Fruit fly (Drosophila melanogaster) whole organism, embryonic: Measurements from ENCODE around the gene CG13248.

Source experiments
- CG10959 ChIP-seq: fragments of 200-800 bp; sonication (Bioruptor generic); IDR thresholded peaks from 2 replicates; pipeline ENCODE4 v1.3.6; 2022; ENCODE audit warnings: missing biosample characterization, missing genetic modification characterization
- CG11398 ChIP-seq: fragments of 200-800 bp; sonication (Bioruptor generic); optimal IDR thresholded peaks from 2 replicates; lab custom pipeline; 2016; ENCODE audit warnings: missing biosample characterization, missing genetic modification characterization
- CG12769 ChIP-seq: fragments of 200-800 bp; sonication (Bioruptor generic); optimal IDR thresholded peaks from 2 replicates; lab custom pipeline; 2019; ENCODE audit warnings: missing biosample characterization, mild to moderate bottlenecking, missing genetic modification characterization, moderate library complexity
- CG13424 ChIP-seq: fragments of 200-800 bp; sonication (Bioruptor generic); optimal IDR thresholded peaks from 2 replicates; lab custom pipeline; 2019; ENCODE audit warnings: missing biosample characterization, mild to moderate bottlenecking, missing genetic modification characterization, moderate library complexity
- CG13624 ChIP-seq: fragments of 200-800 bp; sonication (Bioruptor generic); optimal IDR thresholded peaks from 2 replicates; lab custom pipeline; 2016; ENCODE audit warnings: missing biosample characterization, missing genetic modification characterization
- CG15479 ChIP-seq: fragments of 200-800 bp; sonication (Bioruptor generic); optimal IDR thresholded peaks from 3 replicates; lab custom pipeline; 2019; ENCODE audit warnings: missing biosample characterization, mild to moderate bottlenecking, missing genetic modification characterization, moderate library complexity
- CG18476 ChIP-seq: fragments of 200-800 bp; sonication (Bioruptor generic); optimal IDR thresholded peaks from 2 replicates; lab custom pipeline; 2016; ENCODE audit warnings: missing biosample characterization, mild to moderate bottlenecking, missing genetic modification characterization
- CG2202 ChIP-seq: fragments of 200-800 bp; sonication (Bioruptor generic); optimal IDR thresholded peaks from 2 replicates; lab custom pipeline; 2018; ENCODE audit warnings: missing biosample characterization, mild to moderate bottlenecking, missing genetic modification characterization
- CG31365 ChIP-seq: fragments of 200-800 bp; sonication (Bioruptor generic); optimal IDR thresholded peaks from 2 replicates; lab custom pipeline; 2018; ENCODE audit warnings: missing biosample characterization, mild to moderate bottlenecking, missing genetic modification characterization
- CG32767 ChIP-seq: fragments of 200-800 bp; sonication (Bioruptor generic); IDR thresholded peaks from 2 replicates; pipeline ENCODE4 v1.3.6; 2022; ENCODE audit warnings: missing biosample characterization, missing genetic modification characterization
- CG34376 ChIP-seq: fragments of 200-800 bp; sonication (Bioruptor generic); optimal IDR thresholded peaks from 2 replicates; lab custom pipeline; 2018; ENCODE audit warnings: missing biosample characterization, mild to moderate bottlenecking, missing genetic modification characterization
- CG4820 ChIP-seq: fragments of 200-800 bp; sonication (Bioruptor generic); optimal IDR thresholded peaks from 3 replicates; lab custom pipeline; 2016; ENCODE audit warnings: missing biosample characterization, missing genetic modification characterization
- CG6175 ChIP-seq: fragments of 200-800 bp; sonication (Bioruptor generic); IDR thresholded peaks from 3 replicates; pipeline ENCODE4 v1.3.6; 2022; ENCODE audit warnings: missing biosample characterization, missing genetic modification characterization
- CG6654 ChIP-seq: fragments of 200-800 bp; sonication (Bioruptor generic); optimal IDR thresholded peaks from 2 replicates; lab custom pipeline; 2017; ENCODE audit warnings: missing biosample characterization, mild to moderate bottlenecking, missing genetic modification characterization
- CG6854 ChIP-seq: fragments of 200-800 bp; sonication (Bioruptor generic); optimal IDR thresholded peaks from 3 replicates; lab custom pipeline; 2017; ENCODE audit warnings: missing biosample characterization, mild to moderate bottlenecking, missing genetic modification characterization
- CG7987 ChIP-seq: fragments of 200-800 bp; sonication (Bioruptor generic); optimal IDR thresholded peaks from 2 replicates; lab custom pipeline; 2018; ENCODE audit warnings: missing biosample characterization, mild to moderate bottlenecking, missing genetic modification characterization, moderate library complexity
- CG8359 ChIP-seq: fragments of 200-800 bp; sonication (Bioruptor generic); optimal IDR thresholded peaks from 2 replicates; lab custom pipeline; 2017; ENCODE audit warnings: missing biosample characterization, mild to moderate bottlenecking, missing genetic modification characterization, borderline replicate concordance
- CG9727 ChIP-seq: fragments of 200-800 bp; sonication (Bioruptor generic); optimal IDR thresholded peaks from 3 replicates; lab custom pipeline; 2017; ENCODE audit warnings: missing biosample characterization, mild to moderate bottlenecking, missing genetic modification characterization
- CTCF ChIP-seq: fragments of 200-800 bp; sonication (Bioruptor generic); optimal IDR thresholded peaks from 2 replicates; lab custom pipeline; 2017; ENCODE audit warnings: missing biosample characterization, mild to moderate bottlenecking, missing genetic modification characterization, moderate library complexity
- Eip74EF ChIP-seq, 2 experiments: fragments of 200-800 bp in 1 of 2; fragments of >200 bp in 1 of 2; sonication (Bioruptor generic) in 1 of 2; optimal IDR thresholded peaks; 2 replicates each; lab custom pipeline; 2017 to 2019; ENCODE audit warnings: missing biosample characterization in 2 of 2, missing genetic modification characterization in 2 of 2, mild to moderate bottlenecking in 1 of 2, moderate library complexity in 1 of 2
- Elba2 ChIP-seq: fragments of 200-800 bp; sonication (Bioruptor generic); optimal IDR thresholded peaks from 3 replicates; lab custom pipeline; 2016; ENCODE audit warnings: missing biosample characterization, missing genetic modification characterization
- GATAe ChIP-seq: fragments of 200-800 bp; sonication (Bioruptor generic); conservative IDR thresholded peaks from 2 replicates; pipeline ENCODE4 v1.3.6; 2022; ENCODE audit warnings: missing biosample characterization, missing genetic modification characterization
- Hr78 ChIP-seq, 2 experiments: fragments of 200-800 bp in 1 of 2; fragments of >200 bp in 1 of 2; sonication (Bioruptor generic) in 1 of 2; optimal IDR thresholded peaks; 2 replicates each; lab custom pipeline; 2017 to 2019; ENCODE audit warnings: missing biosample characterization in 2 of 2, missing genetic modification characterization in 2 of 2, mild to moderate bottlenecking in 1 of 2, moderate library complexity in 1 of 2
- Lim3 ChIP-seq: fragments of 200-800 bp; sonication (Bioruptor generic); IDR thresholded peaks from 2 replicates; pipeline ENCODE4 v1.3.6; 2022; ENCODE audit warnings: missing biosample characterization, missing genetic modification characterization
- MTF-1 ChIP-seq: fragments of 200-800 bp; sonication (Bioruptor generic); optimal IDR thresholded peaks from 2 replicates; lab custom pipeline; 2018; ENCODE audit warnings: missing biosample characterization, mild to moderate bottlenecking, missing genetic modification characterization, borderline replicate concordance
- Oaz ChIP-seq: fragments of 200-800 bp; sonication (Bioruptor generic); IDR thresholded peaks from 2 replicates; pipeline ENCODE4 v1.3.6; 2022; ENCODE audit warnings: missing biosample characterization, missing genetic modification characterization
- Ravus ChIP-seq: fragments of 200-800 bp; sonication (Bioruptor generic); IDR thresholded peaks from 2 replicates; pipeline ENCODE4 v1.3.6; 2022; ENCODE audit warnings: missing biosample characterization, missing genetic modification characterization
- Rx ChIP-seq: fragments of 200-800 bp; sonication (Bioruptor generic); IDR thresholded peaks from 2 replicates; pipeline ENCODE4 v1.3.6; 2022; ENCODE audit warnings: missing biosample characterization, missing genetic modification characterization
- Six4 ChIP-seq: fragments of 200-800 bp; sonication (Bioruptor generic); optimal IDR thresholded peaks from 2 replicates; lab custom pipeline; 2016; ENCODE audit warnings: missing biosample characterization, missing genetic modification characterization
- Xrp1 ChIP-seq: fragments of 200-800 bp; sonication (Bioruptor generic); IDR thresholded peaks from 2 replicates; pipeline ENCODE4 v1.3.6; 2022; ENCODE audit warnings: missing biosample characterization, missing genetic modification characterization
- btn ChIP-seq: fragments of 200-800 bp; sonication (Bioruptor generic); optimal IDR thresholded peaks from 2 replicates; lab custom pipeline; 2016; ENCODE audit warnings: missing biosample characterization, missing genetic modification characterization
- cas ChIP-seq: fragments of 200-800 bp; sonication (Bioruptor generic); IDR thresholded peaks from 2 replicates; pipeline ENCODE4 v1.3.6; 2022; ENCODE audit warnings: missing biosample characterization, missing genetic modification characterization
- croc ChIP-seq: fragments of 200-800 bp; sonication (Bioruptor generic); conservative IDR thresholded peaks from 3 replicates; pipeline ENCODE4 v1.3.6; 2022; ENCODE audit warnings: missing biosample characterization, missing genetic modification characterization
- cwo ChIP-seq: fragments of 200-800 bp; sonication (Bioruptor generic); optimal IDR thresholded peaks from 3 replicates; lab custom pipeline; 2017; ENCODE audit warnings: missing biosample characterization, missing genetic modification characterization, mild to moderate bottlenecking, moderate library complexity, missing genetic modification reagents
- exex ChIP-seq: fragments of 200-800 bp; sonication (Bioruptor generic); optimal IDR thresholded peaks from 4 replicates; lab custom pipeline; 2018; ENCODE audit warnings: missing biosample characterization, mild to moderate bottlenecking, missing genetic modification characterization, moderate library complexity
- fd102C ChIP-seq: fragments of 200-800 bp; sonication (Bioruptor generic); optimal IDR thresholded peaks from 2 replicates; lab custom pipeline; 2018; ENCODE audit warnings: missing biosample characterization, mild to moderate bottlenecking, missing genetic modification characterization, moderate library complexity
- lbe ChIP-seq: fragments of 200-800 bp; sonication (Bioruptor generic); optimal IDR thresholded peaks from 2 replicates; lab custom pipeline; 2016; ENCODE audit warnings: missing biosample characterization, mild to moderate bottlenecking, missing genetic modification characterization
- mirr ChIP-seq: fragments of 200-800 bp; sonication (Bioruptor generic); optimal IDR thresholded peaks from 3 replicates; lab custom pipeline; 2018; ENCODE audit warnings: missing biosample characterization, mild to moderate bottlenecking, missing genetic modification characterization
- oc ChIP-seq: fragments of 200-800 bp; sonication (Bioruptor generic); optimal IDR thresholded peaks from 2 replicates; lab custom pipeline; 2018; ENCODE audit warnings: missing biosample characterization, mild to moderate bottlenecking, missing genetic modification characterization, moderate library complexity
- pho ChIP-seq: fragments of 200-800 bp; sonication (Bioruptor generic); optimal IDR thresholded peaks from 2 replicates; lab custom pipeline; 2016; ENCODE audit warnings: missing biosample characterization, missing genetic modification characterization
- pnt ChIP-seq: fragments of 200-800 bp; sonication (Bioruptor generic); optimal IDR thresholded peaks from 3 replicates; lab custom pipeline; 2016; ENCODE audit warnings: missing biosample characterization, missing genetic modification characterization
- repo ChIP-seq: fragments of 200-800 bp; sonication (Bioruptor generic); optimal IDR thresholded peaks from 2 replicates; lab custom pipeline; 2016; ENCODE audit warnings: missing biosample characterization, missing genetic modification characterization
- rib ChIP-seq: fragments of 200-800 bp; sonication (Bioruptor generic); IDR thresholded peaks from 2 replicates; pipeline ENCODE4 v1.3.6; 2022; ENCODE audit warnings: missing biosample characterization, missing genetic modification characterization
- slbo ChIP-seq: fragments of 200-800 bp; sonication (Bioruptor generic); IDR thresholded peaks from 2 replicates; pipeline ENCODE4 v1.3.6; 2022; ENCODE audit warnings: missing biosample characterization, missing genetic modification characterization
- tna ChIP-seq: fragments of 200-800 bp; sonication (Bioruptor generic); IDR thresholded peaks from 2 replicates; pipeline ENCODE4 v1.3.6; 2022; ENCODE audit warnings: missing biosample characterization, missing genetic modification characterization; ENCODE audit not compliant: partially characterized antibody
- tx ChIP-seq: fragments of 200-800 bp; sonication (Bioruptor generic); optimal IDR thresholded peaks from 2 replicates; lab custom pipeline; 2016; ENCODE audit warnings: missing biosample characterization, missing genetic modification characterization
- wek ChIP-seq: fragments of 200-800 bp; sonication (Bioruptor generic); optimal IDR thresholded peaks from 3 replicates; lab custom pipeline; 2018; ENCODE audit warnings: missing biosample characterization, mild to moderate bottlenecking, missing genetic modification characterization, moderate library complexity

CG13248 gene

DNA sequence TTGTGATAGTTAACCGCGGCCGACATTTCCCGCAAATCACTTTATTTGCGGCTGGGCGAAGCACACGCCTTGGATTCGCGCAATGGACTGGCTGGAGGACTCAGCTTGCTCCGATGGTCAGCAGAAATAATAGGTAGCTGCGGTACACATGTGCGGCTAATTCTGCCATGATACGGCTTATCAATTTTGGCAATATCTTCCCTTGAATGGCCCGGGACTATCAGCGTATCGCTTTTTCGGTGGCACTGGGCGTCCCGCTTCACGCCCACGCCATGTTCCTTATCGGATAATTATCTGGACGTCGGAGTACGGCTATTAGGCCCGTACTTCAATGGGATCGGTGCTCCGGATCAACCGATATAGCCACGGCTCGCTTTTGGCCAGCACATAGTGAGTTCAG, 44.3 kb downstream of the CG13248 start (continued):
- TF ChIP-seq Lim3 (GFP tag; lab: Robert Waterston, UW) = no peak
- no peak for TF ChIP-seq lbe (GFP tag; lab: Kevin White, UChicago)
- no peak for TF ChIP-seq CG9727 (GFP tag; lab: Kevin White, UChicago)
- TF ChIP-seq tna (GFP tag; lab: Robert Waterston, UW) = no peak
- TF ChIP-seq CG4820 = no peak
- no peak for TF ChIP-seq Oaz
- TF ChIP-seq cas (GFP tag; lab: Robert Waterston, UW) = no peak
- TF ChIP-seq CG6175 (GFP tag; lab: Robert Waterston, UW) = no peak
- no peak for TF ChIP-seq CG13624 (GFP tag; lab: Kevin White, UChicago)
- peak; percentile 91 for TF ChIP-seq exex (tag; lab: Kevin White, UChicago)
- TF ChIP-seq CG18476 (GFP tag; lab: Kevin White, UChicago) = no peak
- no peak for TF ChIP-seq MTF-1 (GFP tag; lab: Kevin White, UChicago)
- TF ChIP-seq Eip74EF (GFP tag; optimal IDR thresholded peaks at IDR 0.05; lab: Kevin White, UChicago) = no peak
- TF ChIP-seq CG2202 = no peak
- TF ChIP-seq CG31365 (tag; lab: Kevin White, UChicago) = no peak
- TF ChIP-seq CG6854 (GFP tag; lab: Kevin White, UChicago) = no peak
- TF ChIP-seq rib (GFP tag; lab: Robert Waterston, UW) = no peak
- no peak for TF ChIP-seq CG11398 (GFP tag; lab: Kevin White, UChicago)
- TF ChIP-seq CG10959 = no peak
- TF ChIP-seq wek = no peak
- TF ChIP-seq Rx = no peak
- no peak for TF ChIP-seq CTCF
- TF ChIP-seq croc (GFP tag; lab: Robert Waterston, UW) = no peak
- TF ChIP-seq CG7987 = no peak
- peak; percentile 85 for TF ChIP-seq CG34376 (GFP tag; lab: Kevin White, UChicago)
- no peak for TF ChIP-seq Six4 (GFP tag; lab: Kevin White, UChicago)
- TF ChIP-seq pnt (GFP tag; lab: Kevin White, UChicago) = no peak
- TF ChIP-seq CG12769 (tag; lab: Kevin White, UChicago) = no peak
- TF ChIP-seq Elba2 (GFP tag; lab: Kevin White, UChicago) = no peak
- TF ChIP-seq cwo (GFP tag; lab: Kevin White, UChicago) = peak; percentile 57
- TF ChIP-seq mirr (GFP tag; lab: Kevin White, UChicago) = peak; percentile 20
- no peak for TF ChIP-seq oc (tag; lab: Kevin White, UChicago)
- no peak for TF ChIP-seq slbo
- TF ChIP-seq btn (GFP tag; lab: Kevin White, UChicago) = no peak
- no peak for TF ChIP-seq repo (GFP tag; lab: Kevin White, UChicago)
- TF ChIP-seq CG32767 = no peak
- no peak for TF ChIP-seq pho (GFP tag; lab: Kevin White, UChicago)
- TF ChIP-seq tx (GFP tag; lab: Kevin White, UChicago) = no peak
- TF ChIP-seq Xrp1 (GFP tag; lab: Robert Waterston, UW) = no peak
- no peak for TF ChIP-seq Hr78 (GFP tag; optimal IDR thresholded peaks at IDR 0.05; lab: Kevin White, UChicago)
- TF ChIP-seq GATAe = peak; percentile 48; the same call in 1 of the 2 replicates
- TF ChIP-seq Ravus (GFP tag; lab: Robert Waterston, UW) = no peak
- TF ChIP-seq fd102C (GFP tag; lab: Kevin White, UChicago) = no peak
- TF ChIP-seq CG8359 (GFP tag; lab: Kevin White, UChicago) = no peak
- TF ChIP-seq CG15479 = peak; percentile 73
- TF ChIP-seq CG13424 (tag; lab: Kevin White, UChicago) = no peak
- TF ChIP-seq CG6654 = no peak
- TF ChIP-seq, all 482 proteins: peak for 10
